Fruit fly (Drosophila melanogaster) whole organism, embryonic: ENCODE measurements around the gene Naxe.
A peak's percentile ranks its signal among the peaks of the same experiment; 100 is the strongest.

ENCODE experiments used
- CG10209 ChIP-seq: fragments of 200-800 bp; sonication (Bioruptor generic); optimal IDR thresholded peaks from 3 replicates; lab custom pipeline; 2017; ENCODE audit warnings: missing biosample characterization, mild to moderate bottlenecking, missing genetic modification characterization, missing genetic modification reagents
- CG10543 ChIP-seq: fragments of 200-800 bp; sonication (Bioruptor generic); optimal IDR thresholded peaks from 3 replicates; lab custom pipeline; 2017; ENCODE audit warnings: missing biosample characterization, mild to moderate bottlenecking, missing genetic modification characterization, moderate library complexity
- CG11560 ChIP-seq: fragments of 200-800 bp; sonication (Bioruptor generic); IDR thresholded peaks from 3 replicates; pipeline ENCODE4 v1.3.6; 2022; ENCODE audit warnings: missing biosample characterization, missing genetic modification characterization
- CG11695 ChIP-seq: fragments of 200-800 bp; sonication (Bioruptor generic); IDR thresholded peaks from 3 replicates; pipeline ENCODE4 v1.3.6; 2022; ENCODE audit warnings: missing biosample characterization, missing genetic modification characterization
- CG11696 ChIP-seq: fragments of 200-800 bp; sonication (Bioruptor generic); IDR thresholded peaks from 2 replicates; pipeline ENCODE4 v1.3.6; 2022; ENCODE audit warnings: missing biosample characterization, missing genetic modification characterization
- CG12299 ChIP-seq: fragments of 200-800 bp; sonication (Bioruptor generic); optimal IDR thresholded peaks from 2 replicates; lab custom pipeline; 2018; ENCODE audit warnings: missing biosample characterization, mild to moderate bottlenecking, missing genetic modification characterization
- CG12769 ChIP-seq: fragments of 200-800 bp; sonication (Bioruptor generic); optimal IDR thresholded peaks from 2 replicates; lab custom pipeline; 2019; ENCODE audit warnings: missing biosample characterization, mild to moderate bottlenecking, missing genetic modification characterization, moderate library complexity
- CG14050 ChIP-seq: fragments of 200-800 bp; sonication (Bioruptor generic); IDR thresholded peaks from 3 replicates; pipeline ENCODE4 v1.3.6; 2022; ENCODE audit warnings: missing biosample characterization, missing genetic modification characterization
- CG1529 ChIP-seq: fragments of 200-800 bp; sonication (Bioruptor generic); optimal IDR thresholded peaks from 3 replicates; lab custom pipeline; 2018; ENCODE audit warnings: missing biosample characterization, missing genetic modification characterization
- CG15479 ChIP-seq: fragments of 200-800 bp; sonication (Bioruptor generic); optimal IDR thresholded peaks from 3 replicates; lab custom pipeline; 2019; ENCODE audit warnings: missing biosample characterization, mild to moderate bottlenecking, missing genetic modification characterization, moderate library complexity
- CG16779 ChIP-seq: fragments of 200-800 bp; sonication (Bioruptor generic); IDR thresholded peaks from 2 replicates; pipeline ENCODE4 v1.3.6; 2022; ENCODE audit warnings: missing biosample characterization, missing genetic modification characterization
- CG17829 ChIP-seq: fragments of 200-800 bp; optimal IDR thresholded peaks from 2 replicates; lab custom pipeline; 2019; ENCODE audit warnings: missing biosample characterization, mild to moderate bottlenecking, missing genetic modification characterization, moderate library complexity
- CG18764 ChIP-seq: fragments of 200-800 bp; sonication (Bioruptor generic); optimal IDR thresholded peaks from 3 replicates; lab custom pipeline; 2016; ENCODE audit warnings: missing biosample characterization, missing genetic modification characterization
- CG2116 ChIP-seq: fragments of 200-800 bp; sonication (Bioruptor generic); optimal IDR thresholded peaks from 3 replicates; lab custom pipeline; 2018; ENCODE audit warnings: missing biosample characterization, mild to moderate bottlenecking, missing genetic modification characterization
- CG2678 ChIP-seq: fragments of 200-800 bp; sonication (Bioruptor generic); optimal IDR thresholded peaks from 3 replicates; lab custom pipeline; 2019; ENCODE audit warnings: missing biosample characterization, mild to moderate bottlenecking, missing genetic modification characterization, moderate library complexity
- CG30020 ChIP-seq: fragments of 200-800 bp; optimal IDR thresholded peaks from 2 replicates; lab custom pipeline; 2019; ENCODE audit warnings: missing biosample characterization, mild to moderate bottlenecking, missing genetic modification characterization, moderate library complexity
- CG31365 ChIP-seq: fragments of 200-800 bp; sonication (Bioruptor generic); optimal IDR thresholded peaks from 2 replicates; lab custom pipeline; 2018; ENCODE audit warnings: missing biosample characterization, mild to moderate bottlenecking, missing genetic modification characterization
- CG33557 ChIP-seq: fragments of 200-800 bp; sonication (Bioruptor generic); optimal IDR thresholded peaks from 2 replicates; lab custom pipeline; 2019; ENCODE audit warnings: missing biosample characterization, mild to moderate bottlenecking, missing genetic modification characterization, moderate library complexity
- CG5245 ChIP-seq: fragments of 200-800 bp; sonication (Bioruptor generic); optimal IDR thresholded peaks from 3 replicates; lab custom pipeline; 2016; ENCODE audit warnings: missing biosample characterization, missing genetic modification characterization
- CG6813 ChIP-seq: fragments of 200-800 bp; sonication (Bioruptor generic); optimal IDR thresholded peaks from 2 replicates; lab custom pipeline; 2017; ENCODE audit warnings: missing biosample characterization, missing genetic modification characterization, mild to moderate bottlenecking, moderate library complexity, missing genetic modification reagents
- CG7745 ChIP-seq: fragments of 200-800 bp; sonication (Bioruptor generic); optimal IDR thresholded peaks from 2 replicates; lab custom pipeline; 2018; ENCODE audit warnings: missing biosample characterization, mild to moderate bottlenecking, missing genetic modification characterization, moderate library complexity
- CG7839 ChIP-seq: fragments of 200-800 bp; sonication (Bioruptor generic); optimal IDR thresholded peaks from 3 replicates; lab custom pipeline; 2018; ENCODE audit warnings: missing biosample characterization, mild to moderate bottlenecking, missing genetic modification characterization, moderate library complexity
- CG8281 ChIP-seq: fragments of 200-800 bp; sonication (Bioruptor generic); optimal IDR thresholded peaks from 2 replicates; lab custom pipeline; 2018; ENCODE audit warnings: missing biosample characterization, mild to moderate bottlenecking, missing genetic modification characterization, moderate library complexity
- CG8359 ChIP-seq: fragments of 200-800 bp; sonication (Bioruptor generic); optimal IDR thresholded peaks from 2 replicates; lab custom pipeline; 2017; ENCODE audit warnings: missing biosample characterization, mild to moderate bottlenecking, missing genetic modification characterization, borderline replicate concordance
- CG9932 ChIP-seq: fragments of 200-800 bp; sonication (Bioruptor generic); IDR thresholded peaks from 2 replicates; pipeline ENCODE4 v1.3.6; 2022; ENCODE audit warnings: missing biosample characterization, missing genetic modification characterization
- E2f1 ChIP-seq: fragments of 200-800 bp; sonication (Bioruptor generic); IDR thresholded peaks from 2 replicates; pipeline ENCODE4 v1.3.6; 2022; ENCODE audit warnings: missing biosample characterization, missing genetic modification characterization
- NC2β ChIP-seq: fragments of 200-800 bp; sonication (Bioruptor generic); optimal IDR thresholded peaks from 2 replicates; lab custom pipeline; 2016; ENCODE audit warnings: missing biosample characterization, missing genetic modification characterization
- Oaz ChIP-seq: fragments of 200-800 bp; sonication (Bioruptor generic); IDR thresholded peaks from 2 replicates; pipeline ENCODE4 v1.3.6; 2022; ENCODE audit warnings: missing biosample characterization, missing genetic modification characterization
- Rx ChIP-seq: fragments of 200-800 bp; sonication (Bioruptor generic); IDR thresholded peaks from 2 replicates; pipeline ENCODE4 v1.3.6; 2022; ENCODE audit warnings: missing biosample characterization, missing genetic modification characterization
- Sin3A ChIP-seq: fragments of >200 bp; optimal IDR thresholded peaks from 2 replicates; lab custom pipeline; 2018
- Sox102F ChIP-seq: fragments of 200-800 bp; sonication (Bioruptor generic); optimal IDR thresholded peaks from 2 replicates; lab custom pipeline; 2018; ENCODE audit warnings: missing biosample characterization, mild to moderate bottlenecking, missing genetic modification characterization, moderate library complexity
- Stat92E ChIP-seq, 3 experiments: fragments of >200 bp in 2 of 3; fragments of 200-800 bp in 1 of 3; sonication (Bioruptor generic) in 1 of 3; optimal IDR thresholded peaks; 2 replicates each; lab custom pipeline; 2017 to 2019; ENCODE audit warnings: missing biosample characterization in 3 of 3, missing genetic modification characterization in 3 of 3, mild to moderate bottlenecking in 1 of 3, moderate library complexity in 1 of 3
- Usf ChIP-seq: fragments of 200-800 bp; sonication (Bioruptor generic); optimal IDR thresholded peaks from 2 replicates; lab custom pipeline; 2017; ENCODE audit warnings: missing genotype, missing biosample characterization, missing genetic modification characterization
- caup ChIP-seq: fragments of 200-800 bp; sonication (Bioruptor generic); optimal IDR thresholded peaks from 3 replicates; lab custom pipeline; 2017; ENCODE audit warnings: missing biosample characterization, mild to moderate bottlenecking, missing genetic modification characterization, moderate library complexity; ENCODE audit not compliant: severe bottlenecking
- ci ChIP-seq: fragments of 200-800 bp; sonication (Bioruptor generic); IDR thresholded peaks from 3 replicates; pipeline ENCODE4 v1.3.6; 2022; ENCODE audit warnings: missing biosample characterization, missing genetic modification characterization
- dan ChIP-seq: fragments of 200-800 bp; sonication (Bioruptor generic); IDR thresholded peaks from 2 replicates; pipeline ENCODE4 v1.3.6; 2022; ENCODE audit warnings: missing biosample characterization, missing genetic modification characterization
- ewg ChIP-seq: fragments of 200-800 bp; sonication (Bioruptor generic); optimal IDR thresholded peaks from 3 replicates; lab custom pipeline; 2017; ENCODE audit warnings: mild to moderate bottlenecking, missing biosample characterization, missing genetic modification reagents, missing genetic modification characterization
- fru ChIP-seq: fragments of >200 bp; optimal IDR thresholded peaks from 2 replicates; lab custom pipeline; 2017
- fu2 ChIP-seq: fragments of 200-800 bp; sonication (Bioruptor generic); optimal IDR thresholded peaks from 2 replicates; lab custom pipeline; 2016; ENCODE audit warnings: missing biosample characterization, missing genetic modification characterization
- gce ChIP-seq: fragments of 200-800 bp; sonication (Bioruptor generic); IDR thresholded peaks from 3 replicates; pipeline ENCODE4 v1.3.6; 2022; ENCODE audit warnings: missing biosample characterization, missing genetic modification characterization
- hth ChIP-seq: fragments of >200 bp; optimal IDR thresholded peaks from 2 replicates; lab custom pipeline; 2017; ENCODE audit warnings: inconsistent platforms
- lbe ChIP-seq: fragments of 200-800 bp; sonication (Bioruptor generic); optimal IDR thresholded peaks from 2 replicates; lab custom pipeline; 2016; ENCODE audit warnings: missing biosample characterization, mild to moderate bottlenecking, missing genetic modification characterization
- pzg ChIP-seq: fragments of 200-800 bp; sonication (Bioruptor generic); optimal IDR thresholded peaks from 3 replicates; lab custom pipeline; 2018; ENCODE audit warnings: missing biosample characterization, mild to moderate bottlenecking, missing genetic modification characterization, moderate library complexity
- salm ChIP-seq: fragments of 200-800 bp; sonication (Bioruptor generic); optimal IDR thresholded peaks from 2 replicates; lab custom pipeline; 2018; ENCODE audit warnings: missing biosample characterization, mild to moderate bottlenecking, missing genetic modification characterization
- sens-2 ChIP-seq: fragments of 200-800 bp; sonication (Bioruptor generic); IDR thresholded peaks from 2 replicates; pipeline ENCODE4 v1.3.6; 2022; ENCODE audit warnings: missing biosample characterization, missing genetic modification characterization
- seq ChIP-seq: fragments of 200-800 bp; sonication (Bioruptor generic); IDR thresholded peaks from 2 replicates; pipeline ENCODE4 v1.3.6; 2022; ENCODE audit warnings: missing biosample characterization, missing genetic modification characterization
- slou ChIP-seq: fragments of 200-800 bp; sonication (Bioruptor generic); optimal IDR thresholded peaks from 3 replicates; lab custom pipeline; 2016; ENCODE audit warnings: missing biosample characterization, missing genetic modification characterization
- so ChIP-seq: fragments of 200-800 bp; sonication (Bioruptor generic); IDR thresholded peaks from 3 replicates; pipeline ENCODE4 v1.3.6; 2022; ENCODE audit warnings: missing biosample characterization, missing genetic modification characterization
- tap ChIP-seq: fragments of 200-800 bp; optimal IDR thresholded peaks from 3 replicates; lab custom pipeline; 2019; ENCODE audit warnings: missing biosample characterization, mild to moderate bottlenecking, missing genetic modification characterization, moderate library complexity
- tll ChIP-seq, 2 experiments: fragments of 200-800 bp in 1 of 2; fragments of >200 bp in 1 of 2; sonication (Bioruptor generic) in 1 of 2; optimal IDR thresholded peaks; 2 replicates each; lab custom pipeline; 2017 to 2019; ENCODE audit warnings: missing biosample characterization in 2 of 2, missing genetic modification characterization in 2 of 2, mild to moderate bottlenecking in 1 of 2, moderate library complexity in 1 of 2

Naxe gene

dm6 chrX:10086095-10086888 is at the start of gene Naxe, which contains the start of gene RhoU (continued):
- 0 out of 3 replicates have a peak, but pooled peaks have one; percentile 33 for TF ChIP-seq ci (GFP tag; lab: Robert Waterston, UW)
- TF ChIP-seq CG17829 (tag; lab: Kevin White, UChicago): no peak
- peak; percentile 47; the same call in 1 of the 2 replicates for TF ChIP-seq Rx (GFP tag; lab: Robert Waterston, UW)
- TF ChIP-seq sens-2 (GFP tag; lab: Robert Waterston, UW): no peak
- no peak for TF ChIP-seq tap (tag; lab: Kevin White, UChicago)
- no peak for TF ChIP-seq hth (lab: Kevin White, UChicago)
- TF ChIP-seq CG11696 (GFP tag; lab: Robert Waterston, UW): no peak
- no peak for TF ChIP-seq CG2678 (tag; lab: Kevin White, UChicago)
- TF ChIP-seq NC2β (GFP tag; lab: Kevin White, UChicago): no peak
- TF ChIP-seq CG18764: no peak
- TF ChIP-seq CG14050 (GFP tag; lab: Robert Waterston, UW): no peak
- peak; percentile 12 for TF ChIP-seq CG30020 (tag; lab: Kevin White, UChicago)
- no peak for TF ChIP-seq Stat92E (GFP tag; optimal IDR thresholded peaks at IDR 0.05; lab: Kevin White, UChicago)
- peak; percentile 65 for TF ChIP-seq CG9932 (GFP tag; lab: Robert Waterston, UW)
- TF ChIP-seq fru (lab: Kevin White, UChicago): no peak
- no peak for TF ChIP-seq seq (GFP tag; lab: Robert Waterston, UW)
- TF ChIP-seq CG8359: no peak
- TF ChIP-seq Usf (GFP tag; lab: Kevin White, UChicago): no peak
- no peak for TF ChIP-seq salm (tag; lab: Kevin White, UChicago)
- TF ChIP-seq Sin3A (lab: Kevin White, UChicago): peak; percentile 97
- no peak for TF ChIP-seq fu2 (GFP tag; lab: Kevin White, UChicago)
- TF ChIP-seq CG2116: peak; percentile 40
- TF ChIP-seq CG11695: no peak
- no peak for TF ChIP-seq CG8281 (tag; lab: Kevin White, UChicago)
- no peak for TF ChIP-seq Oaz
- TF ChIP-seq CG12299 (tag; lab: Kevin White, UChicago): no peak
- no peak for TF ChIP-seq CG12769 (tag; lab: Kevin White, UChicago)
- no peak for TF ChIP-seq CG10543 (GFP tag; lab: Kevin White, UChicago)
- TF ChIP-seq pzg: peak; percentile 87
- TF ChIP-seq lbe (GFP tag; lab: Kevin White, UChicago): no peak
- TF ChIP-seq CG11560 (tag; lab: Robert Waterston, UW): peak; percentile 49; the same call in 1 of the 3 replicates
- no peak for TF ChIP-seq so (GFP tag; lab: Robert Waterston, UW)
- no peak for TF ChIP-seq CG16779 (GFP tag; lab: Robert Waterston, UW)
- no peak for TF ChIP-seq gce (GFP tag; lab: Robert Waterston, UW)
- TF ChIP-seq dan (GFP tag; lab: Robert Waterston, UW): no peak
- TF ChIP-seq ewg (GFP tag; lab: Kevin White, UChicago): peak; percentile 56
- peak; percentile 87 for TF ChIP-seq CG15479 (GFP tag; lab: Kevin White, UChicago)
- TF ChIP-seq CG31365 (tag; lab: Kevin White, UChicago): no peak
- no peak for TF ChIP-seq CG1529
- no peak for TF ChIP-seq CG6813 (GFP tag; lab: Kevin White, UChicago)
- no peak for TF ChIP-seq CG7745
- TF ChIP-seq slou: no peak
- no peak for TF ChIP-seq CG5245 (GFP tag; lab: Kevin White, UChicago)
- no peak for TF ChIP-seq Sox102F (GFP tag; lab: Kevin White, UChicago)
- peak in 1 of 2 experiments; percentile 42 for TF ChIP-seq tll (GFP tag; optimal IDR thresholded peaks at IDR 0.05; lab: Kevin White, UChicago)
- TF ChIP-seq CG33557: no peak
- no peak for TF ChIP-seq caup
- TF ChIP-seq CG7839: no peak
- no peak for TF ChIP-seq CG10209 (GFP tag; lab: Kevin White, UChicago)
- peak; percentile 50 for TF ChIP-seq E2f1
